Fruit fly (Drosophila melanogaster) whole organism, embryonic: ENCODE measurements around the gene CG12224.

Source experiments
- Ada2b ChIP-seq: fragments of 200-800 bp; sonication (Bioruptor generic); IDR thresholded peaks from 2 replicates; pipeline ENCODE4 v1.3.6; 2022; ENCODE audit warnings: missing biosample characterization, missing genetic modification characterization
- C15 ChIP-seq: fragments of 200-800 bp; sonication (Bioruptor generic); IDR thresholded peaks from 3 replicates; pipeline ENCODE4 v1.3.6; 2022; ENCODE audit warnings: missing biosample characterization, missing genetic modification characterization
- CG1024 ChIP-seq: fragments of 200-800 bp; sonication (Bioruptor generic); IDR thresholded peaks from 2 replicates; pipeline ENCODE4 v1.3.6; 2022; ENCODE audit warnings: missing biosample characterization, missing genetic modification characterization
- CG10543 ChIP-seq: fragments of 200-800 bp; sonication (Bioruptor generic); optimal IDR thresholded peaks from 3 replicates; lab custom pipeline; 2017; ENCODE audit warnings: missing biosample characterization, mild to moderate bottlenecking, missing genetic modification characterization, moderate library complexity
- CG10565 ChIP-seq: fragments of 200-800 bp; sonication (Bioruptor generic); optimal IDR thresholded peaks from 3 replicates; lab custom pipeline; 2016; ENCODE audit warnings: missing biosample characterization, mild to moderate bottlenecking, missing genetic modification characterization
- CG11723 ChIP-seq: fragments of 200-800 bp; sonication (Bioruptor generic); optimal IDR thresholded peaks from 2 replicates; lab custom pipeline; 2017; ENCODE audit warnings: missing biosample characterization, mild to moderate bottlenecking, missing genetic modification characterization
- CG14441 ChIP-seq: fragments of 200-800 bp; sonication (Bioruptor generic); IDR thresholded peaks from 2 replicates; pipeline ENCODE4 v1.3.6; 2022; ENCODE audit warnings: missing biosample characterization, missing genetic modification characterization
- CG16779 ChIP-seq: fragments of 200-800 bp; sonication (Bioruptor generic); IDR thresholded peaks from 2 replicates; pipeline ENCODE4 v1.3.6; 2022; ENCODE audit warnings: missing biosample characterization, missing genetic modification characterization
- CG18764 ChIP-seq: fragments of 200-800 bp; sonication (Bioruptor generic); optimal IDR thresholded peaks from 3 replicates; lab custom pipeline; 2016; ENCODE audit warnings: missing biosample characterization, missing genetic modification characterization
- CG3407 ChIP-seq: fragments of 200-800 bp; sonication (Bioruptor generic); optimal IDR thresholded peaks from 2 replicates; lab custom pipeline; 2018; ENCODE audit warnings: missing biosample characterization, mild to moderate bottlenecking, missing genetic modification characterization
- CG3726 ChIP-seq: fragments of 200-800 bp; sonication (Bioruptor generic); IDR thresholded peaks from 3 replicates; pipeline ENCODE4, ENCODE4 v1.3.6; 2022; ENCODE audit warnings: missing biosample characterization, missing genetic modification characterization
- CG43689 ChIP-seq: fragments of 200-800 bp; sonication (Bioruptor generic); IDR thresholded peaks from 2 replicates; pipeline ENCODE4 v1.3.6; 2022; ENCODE audit warnings: missing biosample characterization, missing genetic modification characterization
- CG4617 ChIP-seq: fragments of 200-800 bp; sonication (Bioruptor generic); optimal IDR thresholded peaks from 3 replicates; lab custom pipeline; 2016; ENCODE audit warnings: missing biosample characterization, missing genetic modification characterization, borderline replicate concordance
- CG6791 ChIP-seq: fragments of 200-800 bp; sonication (Bioruptor generic); IDR thresholded peaks from 3 replicates; pipeline ENCODE4 v1.3.6; 2022; ENCODE audit warnings: missing biosample characterization, missing genetic modification characterization; ENCODE audit not compliant: partially characterized antibody
- CG7745 ChIP-seq: fragments of 200-800 bp; sonication (Bioruptor generic); optimal IDR thresholded peaks from 2 replicates; lab custom pipeline; 2018; ENCODE audit warnings: missing biosample characterization, mild to moderate bottlenecking, missing genetic modification characterization, moderate library complexity
- CG7963 ChIP-seq: fragments of 200-800 bp; sonication (Bioruptor generic); IDR thresholded peaks from 3 replicates; pipeline ENCODE4 v1.3.6; 2022; ENCODE audit warnings: missing biosample characterization, missing genetic modification characterization; ENCODE audit not compliant: partially characterized antibody
- CG8290 ChIP-seq, 3 experiments: fragments of 200-800 bp; sonication (Bioruptor generic); optimal IDR thresholded peaks; 2 replicates each; lab custom pipeline; 2016 to 2019; ENCODE audit warnings: missing biosample characterization in 3 of 3, missing genetic modification characterization in 3 of 3, mild to moderate bottlenecking in 2 of 3, moderate library complexity in 1 of 3
- CG8359 ChIP-seq: fragments of 200-800 bp; sonication (Bioruptor generic); optimal IDR thresholded peaks from 2 replicates; lab custom pipeline; 2017; ENCODE audit warnings: missing biosample characterization, mild to moderate bottlenecking, missing genetic modification characterization, borderline replicate concordance
- CG9727 ChIP-seq: fragments of 200-800 bp; sonication (Bioruptor generic); optimal IDR thresholded peaks from 3 replicates; lab custom pipeline; 2017; ENCODE audit warnings: missing biosample characterization, mild to moderate bottlenecking, missing genetic modification characterization
- CG9932 ChIP-seq: fragments of 200-800 bp; sonication (Bioruptor generic); IDR thresholded peaks from 2 replicates; pipeline ENCODE4 v1.3.6; 2022; ENCODE audit warnings: missing biosample characterization, missing genetic modification characterization
- Drgx ChIP-seq: fragments of 200-800 bp; sonication (Bioruptor generic); IDR thresholded peaks from 2 replicates; pipeline ENCODE4 v1.3.6; 2022; ENCODE audit warnings: missing biosample characterization, missing genetic modification characterization
- Hmr ChIP-seq: fragments of 200-800 bp; sonication (Bioruptor generic); optimal IDR thresholded peaks from 3 replicates; lab custom pipeline; 2017; ENCODE audit warnings: mild to moderate bottlenecking, missing biosample characterization, missing genetic modification reagents, missing genetic modification characterization
- Mes4 ChIP-seq: fragments of 200-800 bp; sonication (Bioruptor generic); optimal IDR thresholded peaks from 2 replicates; lab custom pipeline; 2016; ENCODE audit warnings: missing biosample characterization, missing genetic modification characterization
- Poxn ChIP-seq: fragments of 200-800 bp; sonication (Bioruptor generic); IDR thresholded peaks from 2 replicates; pipeline ENCODE4 v1.3.6; 2022; ENCODE audit warnings: missing biosample characterization, missing genetic modification characterization
- Rx ChIP-seq: fragments of 200-800 bp; sonication (Bioruptor generic); IDR thresholded peaks from 2 replicates; pipeline ENCODE4 v1.3.6; 2022; ENCODE audit warnings: missing biosample characterization, missing genetic modification characterization
- Usf ChIP-seq: fragments of 200-800 bp; sonication (Bioruptor generic); optimal IDR thresholded peaks from 2 replicates; lab custom pipeline; 2017; ENCODE audit warnings: missing genotype, missing biosample characterization, missing genetic modification characterization
- amos ChIP-seq: fragments of 200-800 bp; sonication (Bioruptor generic); IDR thresholded peaks from 2 replicates; pipeline ENCODE4 v1.3.6; 2022; ENCODE audit warnings: missing biosample characterization, missing genetic modification characterization; ENCODE audit not compliant: partially characterized antibody
- dm ChIP-seq: fragments of 200-800 bp; sonication (Bioruptor generic); optimal IDR thresholded peaks from 3 replicates; lab custom pipeline; 2016; ENCODE audit warnings: missing biosample characterization, missing genetic modification characterization
- ewg ChIP-seq: fragments of 200-800 bp; sonication (Bioruptor generic); optimal IDR thresholded peaks from 3 replicates; lab custom pipeline; 2017; ENCODE audit warnings: mild to moderate bottlenecking, missing biosample characterization, missing genetic modification reagents, missing genetic modification characterization
- hth ChIP-seq: fragments of >200 bp; optimal IDR thresholded peaks from 2 replicates; lab custom pipeline; 2017; ENCODE audit warnings: inconsistent platforms
- ind ChIP-seq: fragments of 200-800 bp; sonication (Bioruptor generic); optimal IDR thresholded peaks from 3 replicates; lab custom pipeline; 2016; ENCODE audit warnings: missing biosample characterization, missing genetic modification characterization
- insv ChIP-seq, 2 experiments: fragments of 200-800 bp; sonication (Bioruptor generic); optimal IDR thresholded peaks; 3 replicates each; lab custom pipeline; 2016 to 2018; ENCODE audit warnings: missing biosample characterization in 2 of 2, missing genetic modification characterization in 2 of 2
- knrl ChIP-seq: fragments of 200-800 bp; sonication (Bioruptor generic); IDR thresholded peaks from 3 replicates; pipeline ENCODE4 v1.3.6; 2022; ENCODE audit warnings: missing biosample characterization, missing genetic modification characterization; ENCODE audit not compliant: partially characterized antibody
- lilli ChIP-seq: fragments of 200-800 bp; sonication (Bioruptor generic); optimal IDR thresholded peaks from 3 replicates; lab custom pipeline; 2016; ENCODE audit warnings: missing biosample characterization, missing genetic modification characterization
- maf-S ChIP-seq: fragments of 200-800 bp; sonication (Bioruptor generic); optimal IDR thresholded peaks from 2 replicates; lab custom pipeline; 2016; ENCODE audit warnings: missing biosample characterization, missing genetic modification characterization
- mam ChIP-seq: fragments of 200-800 bp; sonication (Bioruptor generic); optimal IDR thresholded peaks from 3 replicates; lab custom pipeline; 2016; ENCODE audit warnings: missing biosample characterization, missing genetic modification characterization
- mld ChIP-seq: fragments of 200-800 bp; sonication (Bioruptor generic); IDR thresholded peaks from 3 replicates; pipeline ENCODE4 v1.3.6; 2022; ENCODE audit warnings: missing biosample characterization, missing genetic modification characterization; ENCODE audit not compliant: partially characterized antibody
- nerfin-2 ChIP-seq: fragments of 200-800 bp; sonication (Bioruptor generic); IDR thresholded peaks from 2 replicates; pipeline ENCODE4 v1.3.6; 2022; ENCODE audit warnings: missing biosample characterization, missing genetic modification characterization; ENCODE audit not compliant: partially characterized antibody
- p53 ChIP-seq: fragments of 200-800 bp; sonication (Bioruptor generic); optimal IDR thresholded peaks from 2 replicates; lab custom pipeline; 2016; ENCODE audit warnings: missing biosample characterization, missing genetic modification characterization
- prd ChIP-seq, 3 experiments: fragments of >200 bp in 2 of 3; fragments of 200-800 bp in 1 of 3; sonication (Bioruptor generic) in 1 of 3; optimal IDR thresholded peaks in 2 of 3; IDR thresholded peaks in 1 of 3; 2 replicates in 2 of 3; 3 replicates in 1 of 3; pipeline versions ENCODE4 v1.3.6 to Lab custom; 2017 to 2022; ENCODE audit warnings: missing biosample characterization in 1 of 3, missing genetic modification characterization in 1 of 3
- ranshi ChIP-seq: fragments of 200-800 bp; sonication (Bioruptor generic); IDR thresholded peaks from 2 replicates; pipeline ENCODE4 v1.3.6; 2022; ENCODE audit warnings: missing biosample characterization, missing genetic modification characterization
- row ChIP-seq: fragments of 200-800 bp; sonication (Bioruptor generic); IDR thresholded peaks from 3 replicates; pipeline ENCODE4 v1.3.6; 2022; ENCODE audit warnings: missing biosample characterization, missing genetic modification characterization
- salm ChIP-seq: fragments of 200-800 bp; sonication (Bioruptor generic); optimal IDR thresholded peaks from 2 replicates; lab custom pipeline; 2018; ENCODE audit warnings: missing biosample characterization, mild to moderate bottlenecking, missing genetic modification characterization
- tll ChIP-seq, 2 experiments: fragments of 200-800 bp in 1 of 2; fragments of >200 bp in 1 of 2; sonication (Bioruptor generic) in 1 of 2; optimal IDR thresholded peaks; 2 replicates each; lab custom pipeline; 2017 to 2019; ENCODE audit warnings: missing biosample characterization in 2 of 2, missing genetic modification characterization in 2 of 2, mild to moderate bottlenecking in 1 of 2, moderate library complexity in 1 of 2
- usp ChIP-seq: fragments of >200 bp; optimal IDR thresholded peaks from 2 replicates; lab custom pipeline; 2017; ENCODE audit warnings: missing biosample characterization, missing genetic modification characterization
- vvl ChIP-seq: fragments of 200-800 bp; sonication (Bioruptor generic); IDR thresholded peaks from 2 replicates; pipeline ENCODE4 v1.3.6; 2022; ENCODE audit warnings: missing biosample characterization, missing genetic modification characterization
- yki ChIP-seq: fragments of >200 bp; optimal IDR thresholded peaks from 3 replicates; lab custom pipeline; 2018
- zen2 ChIP-seq: fragments of 200-800 bp; sonication (Bioruptor generic); IDR thresholded peaks from 3 replicates; pipeline ENCODE4 v1.3.6; 2022; ENCODE audit warnings: missing biosample characterization, missing genetic modification characterization; ENCODE audit not compliant: partially characterized antibody

CG12224 gene

DNA sequence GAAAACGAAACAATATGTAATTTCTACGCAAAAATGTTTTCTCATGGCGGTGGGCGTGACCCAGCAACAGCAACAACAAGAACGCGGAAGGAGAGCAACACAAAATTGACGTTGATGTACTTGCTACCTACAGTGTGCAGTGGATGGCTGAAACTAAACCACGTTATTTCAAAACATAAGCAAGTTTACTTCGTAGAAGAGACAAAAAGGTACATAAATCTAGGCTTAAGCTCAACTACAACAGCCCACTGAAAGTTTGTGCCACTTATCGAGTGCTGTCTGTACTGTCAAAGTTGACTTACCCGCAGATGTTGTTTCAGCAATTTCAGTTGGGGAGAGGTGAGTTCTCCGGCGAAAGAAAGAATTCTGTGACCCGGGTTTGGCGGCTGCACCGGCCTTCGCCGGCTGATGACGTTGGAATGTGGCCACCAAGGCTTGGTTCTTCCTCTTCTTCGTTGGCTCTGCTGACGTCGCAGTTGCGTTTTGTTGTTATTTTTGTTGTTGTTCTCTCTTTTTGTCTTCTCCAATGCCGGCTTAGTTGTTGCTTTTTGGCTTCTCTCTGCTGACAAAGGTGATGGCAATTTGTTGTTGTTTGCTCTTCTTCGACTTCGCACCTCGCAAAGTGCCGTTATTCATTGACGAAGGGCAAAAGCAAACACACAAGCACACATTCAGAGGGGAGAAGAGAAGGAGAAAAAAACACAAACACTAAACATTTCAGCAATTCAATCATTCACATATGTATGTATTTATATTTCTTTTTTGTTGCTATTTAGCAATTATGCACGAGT lies 34.6 kb downstream of the CG12224 start (continued):
- TF ChIP-seq CG4617, result no peak
- no peak for TF ChIP-seq ewg (GFP tag; lab: Kevin White, UChicago)
- no peak for TF ChIP-seq Mes4 (GFP tag; lab: Kevin White, UChicago)
- TF ChIP-seq ranshi (GFP tag; lab: Robert Waterston, UW), result peak; percentile 62; the same call in 1 of the 2 replicates
- TF ChIP-seq Rx (GFP tag; lab: Robert Waterston, UW), result 0 out of 2 replicates have a peak, but pooled peaks have one; percentile 19
- no peak for TF ChIP-seq CG8290 (GFP tag; optimal IDR thresholded peaks at IDR 0.05; lab: Kevin White, UChicago)
- peak in 1 of 2 experiments; percentile 73 for TF ChIP-seq CG8290 (tag; optimal IDR thresholded peaks at IDR 0.05; lab: Kevin White, UChicago)
- TF ChIP-seq Drgx, result peak; percentile 46; the same call in 1 of the 2 replicates
- TF ChIP-seq CG9727 (GFP tag; lab: Kevin White, UChicago), result no peak
- TF ChIP-seq CG3726, result no peak
- TF ChIP-seq usp (GFP tag; lab: Kevin White, UChicago), result no peak
- TF ChIP-seq vvl (GFP tag; lab: Robert Waterston, UW), result peak; percentile 47; the same call in 1 of the 2 replicates
- peak; percentile 26 for TF ChIP-seq Hmr
- no peak for TF ChIP-seq prd (optimal IDR thresholded peaks at IDR 0.05; lab: Kevin White, UChicago)
- peak; percentile 56; the same call in 2 of the 3 replicates for TF ChIP-seq prd (GFP tag; IDR thresholded peaks at IDR 0.05; lab: Robert Waterston, UW)
- TF ChIP-seq yki (lab: Kevin White, UChicago), result no peak
- peak; percentile 32 for TF ChIP-seq lilli (GFP tag; lab: Kevin White, UChicago)
- TF ChIP-seq insv (GFP tag; optimal IDR thresholded peaks at IDR 0.05; lab: Kevin White, UChicago), result no peak
- TF ChIP-seq CG18764 (GFP tag; lab: Kevin White, UChicago), result no peak
- TF ChIP-seq CG9932 (GFP tag; lab: Robert Waterston, UW), result 0 out of 2 replicates have a peak, but pooled peaks have one; percentile 30
- no peak for TF ChIP-seq CG7963 (GFP tag; lab: Robert Waterston, UW)
- TF ChIP-seq zen2, result no peak
- TF ChIP-seq row (GFP tag; lab: Robert Waterston, UW), result peak; percentile 56
- TF ChIP-seq ind (GFP tag; lab: Kevin White, UChicago), result peak; percentile 19
- TF ChIP-seq knrl, result no peak
- TF ChIP-seq hth (lab: Kevin White, UChicago), result no peak
- no peak for TF ChIP-seq CG16779
- 0 out of 3 replicates have a peak, but pooled peaks have one; percentile 5 for TF ChIP-seq C15
- TF ChIP-seq CG7745 (tag; lab: Kevin White, UChicago), result no peak
- peak; percentile 52; the same call in 1 of the 2 replicates for TF ChIP-seq CG14441 (GFP tag; lab: Robert Waterston, UW)
- no peak for TF ChIP-seq nerfin-2
- TF ChIP-seq CG6791 (GFP tag; lab: Robert Waterston, UW), result no peak
- TF ChIP-seq Poxn (GFP tag; lab: Robert Waterston, UW), result no peak
- 0 out of 2 replicates have a peak, but pooled peaks have one; percentile 17 for TF ChIP-seq Ada2b (GFP tag; lab: Robert Waterston, UW)
- no peak for TF ChIP-seq CG8359 (GFP tag; lab: Kevin White, UChicago)
- no peak for TF ChIP-seq maf-S (GFP tag; lab: Kevin White, UChicago)
- TF ChIP-seq CG3407 (GFP tag; lab: Kevin White, UChicago), result no peak
- no peak for TF ChIP-seq mld (GFP tag; lab: Robert Waterston, UW)
- TF ChIP-seq mam, result peak; percentile 7
- TF ChIP-seq CG1024 (GFP tag; lab: Robert Waterston, UW), result 0 out of 2 replicates have a peak, but pooled peaks have one; percentile 5
- no peak for TF ChIP-seq CG10543 (GFP tag; lab: Kevin White, UChicago)
- no peak for TF ChIP-seq salm
- no peak for TF ChIP-seq CG11723 (GFP tag; lab: Kevin White, UChicago)
- no peak for TF ChIP-seq CG43689
- TF ChIP-seq CG10565 (GFP tag; lab: Kevin White, UChicago), result no peak
- no peak for TF ChIP-seq Usf
- peak in 1 of 2 experiments; percentile 86 for TF ChIP-seq tll (GFP tag; optimal IDR thresholded peaks at IDR 0.05; lab: Kevin White, UChicago)
- no peak for TF ChIP-seq amos (GFP tag; lab: Robert Waterston, UW)
- TF ChIP-seq dm (GFP tag; lab: Kevin White, UChicago), result no peak
- TF ChIP-seq p53 (GFP tag; lab: Kevin White, UChicago), result no peak
